Worm (Caenorhabditis elegans) whole organism, L1 larva: Measurements from ENCODE around the gene rsp-3.
A peak's percentile ranks its signal among the peaks of the same experiment; 100 is the strongest.

ENCODE experiments used
- F16B12.6 ChIP-seq: fragments of 150-350 bp; optimal IDR thresholded peaks from 2 replicates; lab custom pipeline; 2014; ENCODE audit warnings: missing biosample characterization, missing genetic modification characterization
- Y116A8C.19 ChIP-seq: sonication (generic microtip); optimal IDR thresholded peaks from 2 replicates; lab custom pipeline; 2016; ENCODE audit warnings: missing compliant biosample characterization, missing genetic modification characterization, borderline replicate concordance
- aha-1 ChIP-seq: fragments of 150-350 bp; optimal IDR thresholded peaks from 2 replicates; lab custom pipeline; 2014; ENCODE audit warnings: missing biosample characterization, missing genetic modification characterization
- blmp-1 ChIP-seq: fragments of 150-350 bp; optimal IDR thresholded peaks from 2 replicates; lab custom pipeline; 2014; ENCODE audit warnings: missing biosample characterization, missing genetic modification characterization
- ceh-88 ChIP-seq: fragments of 200-800 bp; sonication (Bioruptor generic); IDR thresholded peaks from 2 replicates; pipeline ENCODE4 v1.3.6; 2022; ENCODE audit warnings: missing genetic modification characterization, missing compliant biosample characterization
- ceh-90 ChIP-seq: sonication (generic microtip); optimal IDR thresholded peaks from 2 replicates; lab custom pipeline; 2016; ENCODE audit warnings: missing genetic modification characterization, missing compliant biosample characterization
- ces-1 ChIP-seq: fragments of 150-350 bp; optimal IDR thresholded peaks from 2 replicates; lab custom pipeline; 2014; ENCODE audit warnings: missing biosample characterization, missing genetic modification reagents, missing genetic modification characterization
- dpl-1 ChIP-seq, 3 experiments: fragments of 150-350 bp in 2 of 3; sonication (generic microtip) in 1 of 3; optimal IDR thresholded peaks; 2 replicates each; lab custom pipeline; 2014 to 2017; ENCODE audit warnings: missing biosample characterization in 3 of 3, missing genetic modification characterization in 3 of 3, missing genetic modification reagents in 3 of 3
- efl-1 ChIP-seq, 4 experiments: fragments of 150-350 bp; optimal IDR thresholded peaks in 3 of 4; peaks in 1 of 4; 1 replicate in 1 of 4; 2 replicates in 3 of 4; lab custom pipeline; 2014; ENCODE audit warnings: missing biosample characterization in 2 of 4, missing genetic modification characterization in 2 of 4, missing genetic modification reagents in 2 of 4
- egl-13 ChIP-seq: sonication (generic microtip); optimal IDR thresholded peaks from 2 replicates; lab custom pipeline; 2016; ENCODE audit warnings: missing genotype, missing genetic modification reagents, missing genetic modification characterization, missing compliant biosample characterization
- fkh-8 ChIP-seq: sonication (generic microtip); optimal IDR thresholded peaks from 2 replicates; lab custom pipeline; 2016; ENCODE audit warnings: mild to moderate bottlenecking, missing genetic modification characterization, missing compliant biosample characterization
- fos-1 ChIP-seq: fragments of 150-350 bp; optimal IDR thresholded peaks from 2 replicates; lab custom pipeline; 2014; ENCODE audit warnings: missing biosample characterization, missing genetic modification characterization
- grh-1 ChIP-seq: fragments of 200-800 bp; sonication (Bioruptor generic); IDR thresholded peaks from 2 replicates; pipeline ENCODE4 v1.3.6; 2022; ENCODE audit warnings: missing genetic modification reagents, missing genetic modification characterization, missing compliant biosample characterization
- irx-1 ChIP-seq: sonication (generic microtip); optimal IDR thresholded peaks from 2 replicates; lab custom pipeline; 2016; ENCODE audit warnings: missing genetic modification characterization, missing compliant biosample characterization
- isw-1 ChIP-seq: fragments of 200-800 bp; sonication (Bioruptor generic); IDR thresholded peaks from 2 replicates; pipeline ENCODE4 v1.3.6; 2022; ENCODE audit warnings: missing genetic modification characterization, missing compliant biosample characterization
- jun-1 ChIP-seq: fragments of 150-350 bp; optimal IDR thresholded peaks from 2 replicates; lab custom pipeline; 2014; ENCODE audit warnings: missing biosample characterization, missing genetic modification reagents, missing genetic modification characterization
- lin-14 ChIP-seq: fragments of 200-800 bp; sonication (Bioruptor generic); optimal IDR thresholded peaks from 2 replicates; lab custom pipeline; 2018; ENCODE audit warnings: mild to moderate bottlenecking, missing genetic modification characterization, moderate library complexity, missing compliant biosample characterization
- lin-35 ChIP-seq, 2 experiments: fragments of 150-350 bp; optimal IDR thresholded peaks; 2 replicates each; lab custom pipeline; 2014; ENCODE audit warnings: missing biosample characterization in 2 of 2, missing genetic modification characterization in 2 of 2, missing genetic modification reagents in 2 of 2
- lsy-2 ChIP-seq, 2 experiments: fragments of 150-350 bp; optimal IDR thresholded peaks; 2 replicates each; lab custom pipeline; 2014; ENCODE audit warnings: missing biosample characterization in 2 of 2, missing genetic modification characterization in 2 of 2
- mdl-1 ChIP-seq, 2 experiments: fragments of 150-350 bp; optimal IDR thresholded peaks; 2 replicates each; lab custom pipeline; 2014 to 2017; ENCODE audit warnings: missing biosample characterization in 2 of 2, missing genetic modification characterization in 2 of 2, inconsistent platforms in 1 of 2
- mep-1 ChIP-seq: fragments of 150-350 bp; optimal IDR thresholded peaks from 2 replicates; lab custom pipeline; 2014; ENCODE audit warnings: missing biosample characterization, missing genetic modification characterization
- nhr-11 ChIP-seq: fragments of 150-350 bp; optimal IDR thresholded peaks from 2 replicates; lab custom pipeline; 2014; ENCODE audit warnings: missing biosample characterization, missing genetic modification characterization
- nhr-19 ChIP-seq: fragments of 200-800 bp; sonication (Bioruptor generic); conservative IDR thresholded peaks from 2 replicates; pipeline ENCODE4 v1.3.6; 2022; ENCODE audit warnings: missing genetic modification characterization, missing compliant biosample characterization
- nhr-20 ChIP-seq: sonication (generic microtip); optimal IDR thresholded peaks from 2 replicates; lab custom pipeline; 2016; ENCODE audit warnings: mild to moderate bottlenecking, missing genetic modification characterization, missing compliant biosample characterization
- nhr-47 ChIP-seq: sonication (generic microtip); optimal IDR thresholded peaks from 2 replicates; lab custom pipeline; 2016; ENCODE audit warnings: mild to moderate bottlenecking, missing genetic modification characterization, moderate library complexity, missing compliant biosample characterization
- nhr-71 ChIP-seq: sonication (generic microtip); optimal IDR thresholded peaks from 2 replicates; lab custom pipeline; 2016; ENCODE audit warnings: mild to moderate bottlenecking, missing genetic modification characterization, moderate library complexity, missing compliant biosample characterization
- nhr-76 ChIP-seq: sonication (generic microtip); optimal IDR thresholded peaks from 2 replicates; lab custom pipeline; 2017; ENCODE audit warnings: missing biosample characterization, missing genetic modification characterization
- nhr-85 ChIP-seq: sonication (generic microtip); peaks from one replicate; lab custom pipeline; 2016; ENCODE audit warnings: missing genetic modification characterization, inconsistent platforms, missing compliant biosample characterization
- pax-3 ChIP-seq: fragments of 200-800 bp; sonication (Bioruptor generic); optimal IDR thresholded peaks from 2 replicates; lab custom pipeline; 2018; ENCODE audit warnings: mild to moderate bottlenecking, missing genetic modification characterization, moderate library complexity, missing compliant biosample characterization
- rnt-1 ChIP-seq: sonication (generic microtip); optimal IDR thresholded peaks from 2 replicates; lab custom pipeline; 2016; ENCODE audit warnings: mild to moderate bottlenecking, missing genetic modification characterization, moderate library complexity, missing compliant biosample characterization
- skn-1 ChIP-seq: fragments of 150-350 bp; optimal IDR thresholded peaks from 2 replicates; lab custom pipeline; 2014; ENCODE audit warnings: missing biosample characterization, missing genetic modification characterization
- snu-23 ChIP-seq: sonication (generic microtip); optimal IDR thresholded peaks from 2 replicates; lab custom pipeline; 2016; ENCODE audit warnings: missing genetic modification characterization, missing compliant biosample characterization
- swsn-7 ChIP-seq: sonication (generic microtip); optimal IDR thresholded peaks from 2 replicates; lab custom pipeline; 2016; ENCODE audit warnings: missing genetic modification characterization, missing compliant biosample characterization
- tbx-2 ChIP-seq: sonication (generic microtip); optimal IDR thresholded peaks from 2 replicates; lab custom pipeline; 2016; ENCODE audit warnings: missing genetic modification characterization, missing compliant biosample characterization
- unc-130 ChIP-seq: fragments of 150-350 bp; optimal IDR thresholded peaks from 2 replicates; lab custom pipeline; 2017; ENCODE audit warnings: missing biosample characterization, missing genetic modification characterization, inconsistent platforms
- unc-86 ChIP-seq: sonication (generic microtip); optimal IDR thresholded peaks from 2 replicates; lab custom pipeline; 2016; ENCODE audit warnings: missing genetic modification characterization, missing compliant biosample characterization
- unc-98 ChIP-seq: fragments of 200-800 bp; sonication (Bioruptor generic); IDR thresholded peaks from 2 replicates; pipeline ENCODE4 v1.3.6; 2022; ENCODE audit warnings: missing genetic modification characterization, missing compliant biosample characterization
- ztf-11 ChIP-seq, 2 experiments: sonication (generic microtip); optimal IDR thresholded peaks; 2 replicates each; lab custom pipeline; 2016 to 2017; ENCODE audit warnings: missing genetic modification characterization in 2 of 2, missing biosample characterization in 1 of 2, missing compliant biosample characterization in 1 of 2

rsp-3 gene

DNA sequence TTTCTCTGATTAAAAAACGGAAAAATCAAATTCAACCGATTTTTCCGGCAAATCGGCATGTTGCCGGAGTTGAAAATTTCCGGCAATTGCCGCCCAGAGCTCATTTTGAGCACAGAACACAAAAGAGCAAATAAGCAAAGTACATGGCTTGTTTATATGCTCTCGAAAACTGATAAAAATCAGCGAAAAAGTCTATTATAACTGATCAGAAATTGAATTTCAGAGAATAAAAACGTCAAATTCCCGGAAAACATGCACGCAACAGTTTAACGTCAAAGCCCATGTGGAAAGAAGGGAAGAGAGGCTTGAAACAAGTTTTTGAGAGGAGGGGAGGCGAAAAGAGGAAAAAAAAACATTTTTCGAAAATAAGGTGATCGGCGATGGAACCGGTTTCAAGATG lies 18.9 kb downstream of the rsp-3 start:
- TF ChIP-seq lin-35 (GFP tag; optimal IDR thresholded peaks at IDR 0.05; lab: Kevin White, UChicago) (peak in 1 of 2 experiments; percentile 15), grh-1 (GFP tag; lab: Robert Waterston, UW) (0 out of 2 replicates have a peak, but pooled peaks have one; percentile 7), efl-1 (optimal IDR thresholded peaks at IDR 0.05; lab: Kevin White, UChicago) (no peak), efl-1 (GFP tag; optimal IDR thresholded peaks at IDR 0.05 in 1 of 2; lab: Kevin White, UChicago) (peak in 1 of 2 experiments; percentile 59), aha-1 (no peak), unc-86 (tag; lab: Kevin White, UChicago) (no peak), blmp-1 (tag; lab: Kevin White, UChicago) (peak; percentile 15)

- TF ChIP-seq ceh-90 (tag; lab: Kevin White, UChicago) (peak; percentile 67), mep-1 (tag; lab: Kevin White, UChicago) (peak; percentile 13), ztf-11 (tag; optimal IDR thresholded peaks at IDR 0.05; lab: Kevin White, UChicago) (peak in 1 of 2 experiments; percentile 20), rnt-1 (tag; lab: Kevin White, UChicago) (peak; percentile 15), mdl-1 (tag; optimal IDR thresholded peaks at IDR 0.05; lab: Kevin White, UChicago) (peak in 1 of 2 experiments; percentile 41), nhr-47 (tag; lab: Kevin White, UChicago) (peak; percentile 56), lsy-2 (tag; optimal IDR thresholded peaks at IDR 0.05; lab: Kevin White, UChicago) (peak in 1 of 2 experiments; percentile 41), swsn-7 (tag; lab: Kevin White, UChicago) (peak; percentile 12), tbx-2 (peak; percentile 29), egl-13 (peak; percentile 24), irx-1 (tag; lab: Kevin White, UChicago) (peak; percentile 31), nhr-20 (tag; lab: Kevin White, UChicago) (peak; percentile 52), snu-23 (GFP tag; lab: Kevin White, UChicago) (peak; percentile 72), blmp-1 (tag; lab: Kevin White, UChicago) (peak; percentile 69), skn-1 (tag; lab: Kevin White, UChicago) (peak; percentile 11), F16B12.6 (peak; percentile 1), nhr-19 (GFP tag; lab: Robert Waterston, UW) (peak; percentile 49), unc-98 (GFP tag; lab: Robert Waterston, UW) (0 out of 2 replicates have a peak, but pooled peaks have one; percentile 27), unc-130 (tag; lab: Kevin White, UChicago) (peak; percentile 28), unc-86 (tag; lab: Kevin White, UChicago) (peak; percentile 43), ceh-88 (GFP tag; lab: Robert Waterston, UW) (peak; percentile 39; the same call in 1 of the 2 replicates), efl-1 (optimal IDR thresholded peaks at IDR 0.05; lab: Kevin White, UChicago) (peak; percentile 33 to 77), efl-1 (GFP tag; optimal IDR thresholded peaks at IDR 0.05 in 1 of 2; lab: Kevin White, UChicago) (peak; percentile 44 to 83), lin-14 (GFP tag; lab: Kevin White, UChicago) (peak; percentile 87), lin-35 (GFP tag; optimal IDR thresholded peaks at IDR 0.05; lab: Kevin White, UChicago) (peak; percentile 32 to 37), isw-1 (GFP tag; lab: Robert Waterston, UW) (peak; percentile 48), pax-3 (tag; lab: Kevin White, UChicago) (peak; percentile 56), fkh-8 (tag; lab: Kevin White, UChicago) (peak; percentile 81), nhr-85 (tag; lab: Kevin White, UChicago) (peak; percentile 86), dpl-1 (GFP tag; optimal IDR thresholded peaks at IDR 0.05; lab: Kevin White, UChicago) (peak in 1 of 3 experiments; percentile 54), nhr-71 (tag; lab: Kevin White, UChicago) (peak; percentile 69)
These were observed 22.2 kb downstream of the rsp-3 start for ce11 chrIII:12665500-12665907.

ce11 chrIII:12662186-12662585 lies 25.5 kb downstream of the rsp-3 start, which contains the start of gene tpst-1:
Gene tpst-1 (minus strand): TSS chrIII:12662286.
- no peak for TF ChIP-seq jun-1
- TF ChIP-seq nhr-11 (tag; lab: Kevin White, UChicago), result no peak
- TF ChIP-seq Y116A8C.19 (tag; lab: Kevin White, UChicago), result no peak
- TF ChIP-seq efl-1 (optimal IDR thresholded peaks at IDR 0.05; lab: Kevin White, UChicago), result no peak
- TF ChIP-seq efl-1 (GFP tag; optimal IDR thresholded peaks at IDR 0.05 in 1 of 2; lab: Kevin White, UChicago), result peak in 1 of 2 experiments; percentile 22
- no peak for TF ChIP-seq nhr-76 (tag; lab: Kevin White, UChicago)
- TF ChIP-seq tbx-2, result no peak
- no peak for TF ChIP-seq nhr-85 (tag; lab: Kevin White, UChicago)
- TF ChIP-seq blmp-1 (tag; lab: Kevin White, UChicago), result peak; percentile 65
- no peak for TF ChIP-seq ceh-90 (tag; lab: Kevin White, UChicago)
- no peak for TF ChIP-seq ces-1
- no peak for TF ChIP-seq fos-1 (tag; lab: Kevin White, UChicago)
- TF ChIP-seq, all 84 proteins: peak for 2
